Fruit fly (Drosophila melanogaster) whole organism, adult: ENCODE measurements around the gene Stt3A.

Experiments
- CG11617 ChIP-seq: fragments of 200-800 bp; sonication (Bioruptor generic); optimal IDR thresholded peaks from 2 replicates; lab custom pipeline; 2017; ENCODE audit warnings: mild to moderate bottlenecking, missing biosample characterization, missing genetic modification reagents, missing genetic modification characterization
- CG12768 ChIP-seq: fragments of 200-800 bp; sonication (Bioruptor generic); optimal IDR thresholded peaks from 2 replicates; lab custom pipeline; 2017; ENCODE audit warnings: missing biosample characterization, missing genetic modification characterization, mild to moderate bottlenecking, moderate library complexity, missing genetic modification reagents
- CG14711 ChIP-seq: fragments of 200-800 bp; sonication (Bioruptor generic); optimal IDR thresholded peaks from 2 replicates; lab custom pipeline; 2018; ENCODE audit warnings: missing biosample characterization, mild to moderate bottlenecking, missing genetic modification characterization, moderate library complexity
- CG1620 ChIP-seq: fragments of 200-800 bp; sonication (Bioruptor generic); optimal IDR thresholded peaks from 2 replicates; lab custom pipeline; 2016; ENCODE audit warnings: missing biosample characterization, missing genetic modification characterization
- CG33017 ChIP-seq: fragments of 200-800 bp; sonication (Bioruptor generic); optimal IDR thresholded peaks from 2 replicates; lab custom pipeline; 2018; ENCODE audit warnings: missing biosample characterization, mild to moderate bottlenecking, missing genetic modification characterization, moderate library complexity
- CG5204 ChIP-seq: fragments of 200-800 bp; sonication (Bioruptor generic); optimal IDR thresholded peaks from 2 replicates; lab custom pipeline; 2016; ENCODE audit warnings: missing biosample characterization, missing genetic modification characterization
- CG7045 ChIP-seq: fragments of 200-800 bp; sonication (Bioruptor generic); optimal IDR thresholded peaks from 2 replicates; lab custom pipeline; 2017; ENCODE audit warnings: missing biosample characterization, mild to moderate bottlenecking, missing genetic modification characterization
- CG7101 ChIP-seq: fragments of 200-800 bp; sonication (Bioruptor generic); optimal IDR thresholded peaks from 2 replicates; lab custom pipeline; 2018; ENCODE audit warnings: missing biosample characterization, mild to moderate bottlenecking, missing genetic modification characterization, moderate library complexity
- Clk ChIP-seq: fragments of 200-800 bp; sonication (Bioruptor generic); optimal IDR thresholded peaks from 2 replicates; lab custom pipeline; 2017; ENCODE audit warnings: missing biosample characterization, missing genetic modification characterization
- Crg-1 ChIP-seq: fragments of 200-800 bp; sonication (Bioruptor generic); optimal IDR thresholded peaks from 2 replicates; lab custom pipeline; 2016; ENCODE audit warnings: missing biosample characterization, missing genetic modification characterization
- Hr96 ChIP-seq: fragments of 200-800 bp; sonication (Bioruptor generic); optimal IDR thresholded peaks from 2 replicates; lab custom pipeline; 2016; ENCODE audit warnings: missing biosample characterization, missing genetic modification characterization
- Mnt ChIP-seq: fragments of 200-800 bp; sonication (Bioruptor generic); optimal IDR thresholded peaks from 2 replicates; lab custom pipeline; 2016; ENCODE audit warnings: missing biosample characterization, mild to moderate bottlenecking, missing genetic modification characterization
- bab1 ChIP-seq: fragments of 200-800 bp; sonication (Bioruptor generic); optimal IDR thresholded peaks from 3 replicates; lab custom pipeline; 2019; ENCODE audit warnings: missing biosample characterization, mild to moderate bottlenecking, missing genetic modification characterization, moderate library complexity
- cic ChIP-seq: fragments of 200-800 bp; sonication (Bioruptor generic); optimal IDR thresholded peaks from 2 replicates; lab custom pipeline; 2017; ENCODE audit warnings: missing biosample characterization, mild to moderate bottlenecking, missing genetic modification characterization, moderate library complexity
- cnc ChIP-seq, 2 experiments: fragments of >200 bp; optimal IDR thresholded peaks; 2 replicates each; lab custom pipeline; 2017
- kay ChIP-seq: fragments of 200-800 bp; sonication (Bioruptor generic); peaks from one replicate; lab custom pipeline; 2016; ENCODE audit warnings: missing biosample characterization, missing genetic modification characterization, borderline replicate concordance
- ovo ChIP-seq: fragments of 200-800 bp; sonication (Bioruptor generic); optimal IDR thresholded peaks from 2 replicates; lab custom pipeline; 2016; ENCODE audit warnings: missing biosample characterization, missing genetic modification characterization
- pad ChIP-seq: fragments of 200-800 bp; sonication (Bioruptor generic); optimal IDR thresholded peaks from 3 replicates; lab custom pipeline; 2017; ENCODE audit warnings: missing biosample characterization, missing genetic modification characterization, mild to moderate bottlenecking, moderate library complexity, missing genetic modification reagents
- tj ChIP-seq: fragments of 200-800 bp; sonication (Bioruptor generic); optimal IDR thresholded peaks from 3 replicates; lab custom pipeline; 2017; ENCODE audit warnings: missing biosample characterization, mild to moderate bottlenecking, missing genetic modification characterization, moderate library complexity
- toe ChIP-seq: fragments of 200-800 bp; sonication (Bioruptor generic); optimal IDR thresholded peaks from 2 replicates; lab custom pipeline; 2016; ENCODE audit warnings: missing biosample characterization, missing genetic modification characterization

The Stt3A gene

dm6 chrX:21046141-21046540 is 7.6 kb downstream of the Stt3A start:
- no peak for TF ChIP-seq Crg-1 (GFP tag; lab: Kevin White, UChicago)
- no peak for TF ChIP-seq cic (GFP tag; lab: Kevin White, UChicago)
- no peak for TF ChIP-seq CG7045 (GFP tag; lab: Kevin White, UChicago)
- no peak for TF ChIP-seq CG1620
- TF ChIP-seq Mnt (GFP tag; lab: Kevin White, UChicago), result no peak
- TF ChIP-seq pad, result no peak
- TF ChIP-seq ovo (GFP tag; lab: Kevin White, UChicago), result no peak
- TF ChIP-seq tj, result no peak

dm6 chrX:21045448-21045941 is 8.2 kb downstream of the Stt3A start:
- peak; percentile 26 for TF ChIP-seq CG14711 (tag; lab: Kevin White, UChicago)
- TF ChIP-seq CG5204 (GFP tag; lab: Kevin White, UChicago), result no peak

dm6 chrX:21044831-21045447 is 8.8 kb downstream of the Stt3A start, which contains the start of gene Cbs:
Gene Cbs, plus strand, starts transcription at chrX:21045138.
- TF ChIP-seq Crg-1 (GFP tag; lab: Kevin White, UChicago) (peak; percentile 25), ovo (GFP tag; lab: Kevin White, UChicago) (peak; percentile 94), CG7045 (GFP tag; lab: Kevin White, UChicago) (peak; percentile 61), CG7101 (tag; lab: Kevin White, UChicago) (peak; percentile 17), Hr96 (GFP tag; lab: Kevin White, UChicago) (no peak), CG5204 (GFP tag; lab: Kevin White, UChicago) (no peak), CG12768 (GFP tag; lab: Kevin White, UChicago) (no peak), Mnt (GFP tag; lab: Kevin White, UChicago) (peak; percentile 65), CG11617 (GFP tag; lab: Kevin White, UChicago) (peak; percentile 73), toe (GFP tag; lab: Kevin White, UChicago) (peak; percentile 34), bab1 (GFP tag; lab: Kevin White, UChicago) (peak; percentile 33), tj (peak; percentile 36), CG33017 (tag; lab: Kevin White, UChicago) (peak; percentile 51), CG1620 (peak; percentile 17), CG14711 (tag; lab: Kevin White, UChicago) (peak; percentile 25), Clk (GFP tag; lab: Kevin White, UChicago) (no peak), kay (GFP tag; lab: Kevin White, UChicago) (peak; percentile 58), cic (GFP tag; lab: Kevin White, UChicago) (peak; percentile 36), pad (peak; percentile 35)

dm6 chrX:21044278-21044830 is 9.4 kb downstream of the Stt3A start:
- TF ChIP-seq CG11617 (GFP tag; lab: Kevin White, UChicago), result no peak
- TF ChIP-seq cnc (optimal IDR thresholded peaks at IDR 0.05; lab: Kevin White, UChicago), result peak in 1 of 2 experiments; percentile 76

dm6 chrX:21042638-21043513 is 10.9 kb downstream of the Stt3A start:
- TF ChIP-seq toe (GFP tag; lab: Kevin White, UChicago) (peak; percentile 35), bab1 (GFP tag; lab: Kevin White, UChicago) (peak; percentile 85), Hr96 (GFP tag; lab: Kevin White, UChicago) (peak; percentile 53), Clk (GFP tag; lab: Kevin White, UChicago) (peak; percentile 39), cic (GFP tag; lab: Kevin White, UChicago) (peak; percentile 49), tj (peak; percentile 84), CG5204 (GFP tag; lab: Kevin White, UChicago) (peak; percentile 26), CG12768 (GFP tag; lab: Kevin White, UChicago) (peak; percentile 66), Crg-1 (GFP tag; lab: Kevin White, UChicago) (no peak), CG7101 (tag; lab: Kevin White, UChicago) (peak; percentile 92), CG33017 (tag; lab: Kevin White, UChicago) (peak; percentile 82), ovo (GFP tag; lab: Kevin White, UChicago) (peak; percentile 59), CG1620 (peak; percentile 46), kay (GFP tag; lab: Kevin White, UChicago) (peak; percentile 78), CG14711 (tag; lab: Kevin White, UChicago) (peak; percentile 85), Mnt (GFP tag; lab: Kevin White, UChicago) (peak; percentile 71), CG7045 (GFP tag; lab: Kevin White, UChicago) (peak; percentile 79), CG11617 (GFP tag; lab: Kevin White, UChicago) (peak; percentile 83), cnc (optimal IDR thresholded peaks at IDR 0.05; lab: Kevin White, UChicago) (no peak), pad (peak; percentile 70)
